ENCODE assay signal across 1 fruit fly cellular context in the genomic region with DNA sequence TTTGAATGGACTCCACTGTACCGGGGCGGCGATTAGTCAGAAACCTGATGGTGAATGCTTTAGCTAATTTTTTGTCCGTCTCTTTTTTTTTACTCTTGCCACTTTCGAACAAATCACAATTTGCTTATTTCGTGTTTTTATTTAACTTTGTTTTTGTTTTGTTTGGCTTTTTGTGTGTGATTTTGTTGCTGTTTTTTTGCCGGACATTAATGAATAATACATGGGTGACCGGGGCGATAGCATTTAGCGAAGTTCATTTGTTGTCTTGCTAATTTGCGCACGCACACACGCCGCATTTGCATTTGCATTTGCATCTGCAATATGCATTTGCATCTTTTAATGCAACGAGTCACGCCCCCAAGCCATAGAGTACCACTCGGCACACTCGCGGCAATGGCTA.
TF ChIP-seq lines count a peak whose summit lies in the region.

No protein-coding gene starts in this region.

TF ChIP-seq in whole organism, embryonic, 481 proteins besides CTCF, POLR2A, EP300 and RAD21 (continued from another document):
- TF ChIP-seq CG34224 (GFP tag; IDR thresholded peaks at IDR 0.05; lab: Robert Waterston, UW; ENCODE audit: partially characterized antibody): no peak
- no peak for TF ChIP-seq CG3065 (GFP tag; optimal IDR thresholded peaks at IDR 0.05; lab: Kevin White, UChicago)
